Fruit fly (Drosophila melanogaster): ENCODE results near the gene Wdr82.
A peak's percentile ranks its signal among the peaks of the same experiment; 100 is the strongest.

The Wdr82 gene

dm6 chr2L:8370364-8371326 is 3.6 kb upstream of the Wdr82 start, which contains the start of gene CG17292 (continued):
- TF ChIP-seq Dek (tag; optimal IDR thresholded peaks at IDR 0.05) (peak; percentile 66), esg (GFP tag; conservative IDR thresholded peaks at IDR 0.05) (no peak), CG13123 (GFP tag; optimal IDR thresholded peaks at IDR 0.05) (no peak), Poxn (GFP tag; IDR thresholded peaks at IDR 0.05) (no peak), B-H1 (GFP tag; IDR thresholded peaks at IDR 0.05) (no peak; the same call in 2 of the 3 replicates), CG17568 (GFP tag; optimal IDR thresholded peaks at IDR 0.05) (no peak), ash1 (GFP tag; optimal IDR thresholded peaks at IDR 0.05) (no peak), Sry-δ (GFP tag; optimal IDR thresholded peaks at IDR 0.05) (peak; percentile 80), NFAT (GFP tag; IDR thresholded peaks at IDR 0.05) (peak; percentile 74; the same call in 1 of the 2 replicates), pan (optimal IDR thresholded peaks at IDR 0.05) (no peak), pan (GFP tag; optimal IDR thresholded peaks at IDR 0.05 in 1 of 2, IDR thresholded peaks at IDR 0.05 in 1 of 2) (peak in 1 of 2 experiments; percentile 72), caup (GFP tag; optimal IDR thresholded peaks at IDR 0.05; ENCODE audit: severe bottlenecking) (peak; percentile 76), CG8281 (tag; optimal IDR thresholded peaks at IDR 0.05) (no peak), chm (GFP tag; IDR thresholded peaks at IDR 0.05) (peak; percentile 60; the same call in 1 of the 2 replicates), odd (GFP tag; optimal IDR thresholded peaks at IDR 0.05) (peak; percentile 22), CG34376 (GFP tag; optimal IDR thresholded peaks at IDR 0.05) (peak; percentile 79), CG8765 (GFP tag; IDR thresholded peaks at IDR 0.05) (no peak), CG12155 (GFP tag; optimal IDR thresholded peaks at IDR 0.05) (peak; percentile 99), Antp (GFP tag; optimal IDR thresholded peaks at IDR 0.05) (peak; percentile 20), hth (optimal IDR thresholded peaks at IDR 0.05) (no peak), HmgZ (tag; optimal IDR thresholded peaks at IDR 0.05) (peak; percentile 83), CG17186 (GFP tag; optimal IDR thresholded peaks at IDR 0.05) (peak; percentile 11), pfk (GFP tag; optimal IDR thresholded peaks at IDR 0.05) (peak; percentile 6), CG17328 (GFP tag; IDR thresholded peaks at IDR 0.05) (peak; percentile 50), stwl (tag; optimal IDR thresholded peaks at IDR 0.05) (peak; percentile 62), CG10462 (GFP tag; optimal IDR thresholded peaks at IDR 0.05) (no peak), Myb (GFP tag; optimal IDR thresholded peaks at IDR 0.05) (peak; percentile 46), CG6272 (GFP tag; IDR thresholded peaks at IDR 0.05) (peak; percentile 49), CG33557 (GFP tag; optimal IDR thresholded peaks at IDR 0.05) (peak; percentile 24), CG2202 (tag; optimal IDR thresholded peaks at IDR 0.05) (no peak), Bdp1 (GFP tag; optimal IDR thresholded peaks at IDR 0.05) (no peak), cwo (GFP tag; optimal IDR thresholded peaks at IDR 0.05) (peak; percentile 52)

- TF ChIP-seq Stat92E (GFP tag; optimal IDR thresholded peaks at IDR 0.05) (no peak), eve (GFP tag; optimal IDR thresholded peaks at IDR 0.05) (no peak), CG4404 (GFP tag; IDR thresholded peaks at IDR 0.05) (no peak), rib (GFP tag; IDR thresholded peaks at IDR 0.05) (no peak), peb (GFP tag; IDR thresholded peaks at IDR 0.05) (no peak), yki (optimal IDR thresholded peaks at IDR 0.05) (no peak), Hr3 (GFP tag; optimal IDR thresholded peaks at IDR 0.05) (no peak), Dip3 (GFP tag; optimal IDR thresholded peaks at IDR 0.05) (no peak), CG14441 (GFP tag; IDR thresholded peaks at IDR 0.05) (0 out of 2 replicates have a peak, but pooled peaks have one; percentile 30), CG8944 (GFP tag; optimal IDR thresholded peaks at IDR 0.05) (no peak), CG9437 (GFP tag; optimal IDR thresholded peaks at IDR 0.05) (peak; percentile 27), CG8388 (GFP tag; optimal IDR thresholded peaks at IDR 0.05) (peak; percentile 4), HLH4C (GFP tag; IDR thresholded peaks at IDR 0.05; ENCODE audit: partially characterized antibody) (no peak), ro (GFP tag; IDR thresholded peaks at IDR 0.05) (no peak), Jarid2 (GFP tag; optimal IDR thresholded peaks at IDR 0.05) (no peak), lola (GFP tag; optimal IDR thresholded peaks at IDR 0.05) (no peak), aop (GFP tag; IDR thresholded peaks at IDR 0.05) (no peak), danr (GFP tag; IDR thresholded peaks at IDR 0.05) (no peak)
Measured at dm6 chr2L:8371354-8371937, 2.8 kb upstream of the Wdr82 start.

All from whole organism, embryonic.